Fruit fly (Drosophila melanogaster): ENCODE data around the gene c12.1.
A peak's percentile ranks its signal among the peaks of the same experiment; 100 is the strongest.

The c12.1 gene

DNA sequence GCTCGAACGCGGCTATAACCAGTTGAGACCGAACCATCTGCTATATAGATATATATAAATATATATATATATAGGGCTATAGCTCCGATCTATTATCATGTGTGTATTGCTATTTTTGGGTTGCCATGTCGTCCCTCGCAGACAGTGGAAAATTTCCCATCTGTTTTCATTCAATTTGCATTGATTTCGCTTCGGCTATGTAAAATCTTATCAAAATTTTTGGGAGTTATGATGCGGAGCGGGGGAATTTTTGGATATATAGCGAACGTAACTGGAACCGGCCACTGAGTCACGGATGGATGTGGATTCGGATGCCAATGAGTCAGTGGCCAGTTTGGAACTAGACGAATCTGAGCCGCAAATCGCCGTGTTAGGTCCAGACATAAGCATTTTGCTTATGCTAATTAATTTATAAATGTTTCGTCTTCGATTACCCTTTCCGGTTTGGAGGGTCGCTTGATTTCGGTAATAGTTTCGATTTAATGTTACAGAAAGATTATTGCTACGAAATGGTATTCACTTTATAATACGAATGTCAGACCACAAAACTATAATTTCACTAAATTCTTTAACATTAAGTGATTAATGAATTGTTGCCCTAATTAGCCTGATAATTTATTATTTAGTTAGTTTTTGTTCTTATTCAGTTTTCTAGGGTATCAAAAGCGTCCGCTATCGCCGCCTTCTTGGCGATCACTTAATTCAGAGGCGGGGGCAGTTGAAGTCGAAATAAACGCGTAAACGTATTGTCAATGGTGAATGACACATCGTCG is 21.2 kb downstream of the c12.1 start:
- TF ChIP-seq Crg-1 (GFP tag; optimal IDR thresholded peaks at IDR 0.05), result no peak
- no peak for TF ChIP-seq cic (GFP tag; optimal IDR thresholded peaks at IDR 0.05)
- no peak for TF ChIP-seq cnc (optimal IDR thresholded peaks at IDR 0.05)
- no peak for TF ChIP-seq toe (GFP tag; optimal IDR thresholded peaks at IDR 0.05)
- TF ChIP-seq CG12768 (GFP tag; optimal IDR thresholded peaks at IDR 0.05), result no peak
- TF ChIP-seq Mnt (GFP tag; optimal IDR thresholded peaks at IDR 0.05), result no peak
- no peak for TF ChIP-seq tj (GFP tag; optimal IDR thresholded peaks at IDR 0.05)
- no peak for TF ChIP-seq bab1 (GFP tag; optimal IDR thresholded peaks at IDR 0.05)
- TF ChIP-seq CG14711 (tag; optimal IDR thresholded peaks at IDR 0.05), result no peak
- no peak for TF ChIP-seq Hr96 (GFP tag; optimal IDR thresholded peaks at IDR 0.05)
- no peak for TF ChIP-seq ovo (GFP tag; optimal IDR thresholded peaks at IDR 0.05)
- TF ChIP-seq CG1620 (GFP tag; optimal IDR thresholded peaks at IDR 0.05), result no peak

DNA sequence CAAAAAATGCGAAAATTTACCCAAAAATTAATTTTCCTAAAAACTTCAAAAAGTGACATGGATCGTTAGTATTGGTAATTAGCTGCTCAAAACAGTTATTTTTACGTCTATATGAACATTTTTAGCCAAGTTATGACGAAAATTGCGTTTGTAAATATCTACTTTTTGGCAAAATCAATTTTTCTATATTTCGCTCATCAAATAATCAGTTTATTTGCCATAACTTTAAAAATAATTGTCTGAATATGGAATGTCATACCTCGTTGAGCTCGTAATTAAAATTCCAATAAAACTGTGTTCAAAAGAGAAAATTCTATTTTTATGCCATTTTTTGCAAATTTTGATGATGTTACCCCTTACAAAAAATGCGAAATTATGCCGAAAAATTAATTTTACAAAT is 22.5 kb downstream of the c12.1 start:
- no peak for TF ChIP-seq CG11617 (GFP tag; optimal IDR thresholded peaks at IDR 0.05)
- no peak for TF ChIP-seq Hr96 (GFP tag; optimal IDR thresholded peaks at IDR 0.05)
- no peak for TF ChIP-seq cic (GFP tag; optimal IDR thresholded peaks at IDR 0.05)
- TF ChIP-seq cnc (optimal IDR thresholded peaks at IDR 0.05), result no peak
- TF ChIP-seq CG5204 (GFP tag; optimal IDR thresholded peaks at IDR 0.05), result no peak
- TF ChIP-seq bab1 (GFP tag; optimal IDR thresholded peaks at IDR 0.05), result no peak
- TF ChIP-seq CG33017 (tag; optimal IDR thresholded peaks at IDR 0.05), result no peak
- no peak for TF ChIP-seq kay (GFP tag; ENCODE audit: borderline replicate concordance)
- no peak for TF ChIP-seq Clk (GFP tag; optimal IDR thresholded peaks at IDR 0.05)

DNA sequence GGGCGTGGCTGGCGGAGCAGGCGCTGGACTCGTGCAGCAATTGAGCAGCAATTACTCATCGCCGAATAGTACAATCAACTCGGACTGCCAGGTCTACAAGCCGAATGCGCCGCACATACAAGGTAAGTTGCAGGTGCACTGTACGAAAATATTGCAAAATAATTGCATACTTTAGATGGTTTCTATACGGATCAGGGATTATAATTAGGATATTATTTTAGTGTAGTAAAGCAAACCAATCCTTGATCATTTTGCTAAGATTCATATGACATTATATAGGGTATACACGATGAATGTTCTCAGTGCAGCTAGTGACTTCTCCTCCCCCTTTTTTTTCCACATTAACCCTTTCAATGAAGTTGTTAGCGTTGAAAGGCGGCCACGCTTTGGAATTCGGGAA is 23.5 kb downstream of the c12.1 start:
- TF ChIP-seq Hr96 (GFP tag; optimal IDR thresholded peaks at IDR 0.05) (no peak), CG7101 (tag; optimal IDR thresholded peaks at IDR 0.05) (no peak), CG5204 (GFP tag; optimal IDR thresholded peaks at IDR 0.05) (no peak), CG14711 (tag; optimal IDR thresholded peaks at IDR 0.05) (no peak), bab1 (GFP tag; optimal IDR thresholded peaks at IDR 0.05) (no peak), CG7045 (GFP tag; optimal IDR thresholded peaks at IDR 0.05) (no peak), pad (GFP tag; optimal IDR thresholded peaks at IDR 0.05) (no peak), CG1620 (GFP tag; optimal IDR thresholded peaks at IDR 0.05) (no peak), CG33017 (tag; optimal IDR thresholded peaks at IDR 0.05) (no peak), tj (GFP tag; optimal IDR thresholded peaks at IDR 0.05) (no peak)

dm6 chrX:9291270-9291669 is 27.8 kb downstream of the c12.1 start:
- no peak for TF ChIP-seq Crg-1 (GFP tag; optimal IDR thresholded peaks at IDR 0.05)
- no peak for TF ChIP-seq ovo (GFP tag; optimal IDR thresholded peaks at IDR 0.05)
- TF ChIP-seq pad (GFP tag; optimal IDR thresholded peaks at IDR 0.05), result no peak
- no peak for TF ChIP-seq Clk (GFP tag; optimal IDR thresholded peaks at IDR 0.05)
- no peak for TF ChIP-seq toe (GFP tag; optimal IDR thresholded peaks at IDR 0.05)
- TF ChIP-seq CG7101 (tag; optimal IDR thresholded peaks at IDR 0.05), result no peak
- no peak for TF ChIP-seq cnc (optimal IDR thresholded peaks at IDR 0.05)
- TF ChIP-seq kay (GFP tag; ENCODE audit: borderline replicate concordance), result no peak
- no peak for TF ChIP-seq CG1620 (GFP tag; optimal IDR thresholded peaks at IDR 0.05)
- no peak for TF ChIP-seq tj (GFP tag; optimal IDR thresholded peaks at IDR 0.05)
- TF ChIP-seq cic (GFP tag; optimal IDR thresholded peaks at IDR 0.05), result no peak
- no peak for TF ChIP-seq CG14711 (tag; optimal IDR thresholded peaks at IDR 0.05)

- TF ChIP-seq ovo (GFP tag; optimal IDR thresholded peaks at IDR 0.05) (no peak), CG33017 (tag; optimal IDR thresholded peaks at IDR 0.05) (no peak), CG14711 (tag; optimal IDR thresholded peaks at IDR 0.05) (no peak), CG7045 (GFP tag; optimal IDR thresholded peaks at IDR 0.05) (no peak), cnc (optimal IDR thresholded peaks at IDR 0.05) (no peak)
Observed at dm6 chrX:9286386-9286785, 32.6 kb downstream of the c12.1 start.

- no peak for TF ChIP-seq cic (GFP tag; optimal IDR thresholded peaks at IDR 0.05)
- TF ChIP-seq ovo (GFP tag; optimal IDR thresholded peaks at IDR 0.05), result no peak
- no peak for TF ChIP-seq CG12768 (GFP tag; optimal IDR thresholded peaks at IDR 0.05)
- TF ChIP-seq kay (GFP tag; ENCODE audit: borderline replicate concordance), result no peak
- TF ChIP-seq CG1620 (GFP tag; optimal IDR thresholded peaks at IDR 0.05), result no peak
- no peak for TF ChIP-seq Hr96 (GFP tag; optimal IDR thresholded peaks at IDR 0.05)
Observed at dm6 chrX:9284024-9284738, 34.8 kb downstream of the c12.1 start, which contains the start of gene lz. TSS of gene lz (plus strand) at chrX:9284649.

DNA sequence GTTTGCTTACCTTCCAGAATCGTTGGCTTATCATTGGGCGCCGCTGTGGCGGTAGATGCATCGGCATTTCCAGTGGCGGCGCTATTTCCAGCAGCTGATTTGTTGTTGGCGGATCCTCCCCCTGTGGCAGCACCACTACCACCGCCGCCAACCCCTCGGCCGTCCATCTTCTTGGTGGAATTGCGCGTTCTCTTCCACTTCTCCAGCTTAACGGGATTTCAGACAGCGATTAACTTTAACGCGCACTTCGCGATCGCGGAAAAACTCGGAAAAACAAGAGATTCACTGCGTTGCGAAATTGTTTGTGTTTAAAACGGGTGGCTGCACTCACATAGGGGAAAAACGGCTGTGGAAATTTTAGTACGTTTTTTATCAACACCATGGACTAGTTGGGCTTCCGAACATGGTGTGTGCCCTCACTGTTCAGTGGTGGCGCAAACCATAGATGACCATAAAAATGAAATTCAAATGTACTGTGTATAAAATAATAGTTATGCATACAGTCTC is 36.2 kb downstream of the c12.1 start, which contains the start of gene c11.1:
Gene c11.1, minus strand, starts transcription at position 335 of the 507 bp plus-strand sequence.
- TF ChIP-seq ovo (GFP tag; optimal IDR thresholded peaks at IDR 0.05) (no peak), CG14711 (tag; optimal IDR thresholded peaks at IDR 0.05) (no peak), Mnt (GFP tag; optimal IDR thresholded peaks at IDR 0.05) (peak; percentile 56), kay (GFP tag; ENCODE audit: borderline replicate concordance) (no peak), Clk (GFP tag; optimal IDR thresholded peaks at IDR 0.05) (no peak), CG11617 (GFP tag; optimal IDR thresholded peaks at IDR 0.05) (no peak), CG12768 (GFP tag; optimal IDR thresholded peaks at IDR 0.05) (no peak), CG33017 (tag; optimal IDR thresholded peaks at IDR 0.05) (no peak), toe (GFP tag; optimal IDR thresholded peaks at IDR 0.05) (no peak), tj (GFP tag; optimal IDR thresholded peaks at IDR 0.05) (peak; percentile 9), CG5204 (GFP tag; optimal IDR thresholded peaks at IDR 0.05) (no peak), cnc (optimal IDR thresholded peaks at IDR 0.05) (no peak), CG7045 (GFP tag; optimal IDR thresholded peaks at IDR 0.05) (no peak), cic (GFP tag; optimal IDR thresholded peaks at IDR 0.05) (no peak), pad (GFP tag; optimal IDR thresholded peaks at IDR 0.05) (no peak), Hr96 (GFP tag; optimal IDR thresholded peaks at IDR 0.05) (no peak), Crg-1 (GFP tag; optimal IDR thresholded peaks at IDR 0.05) (no peak), CG7101 (tag; optimal IDR thresholded peaks at IDR 0.05) (no peak), bab1 (GFP tag; optimal IDR thresholded peaks at IDR 0.05) (peak; percentile 49), CG1620 (GFP tag; optimal IDR thresholded peaks at IDR 0.05) (no peak)
